Worm (Caenorhabditis elegans) whole organism, L4/young adult: ENCODE measurements around the gene T17A3.12.

Experiments
- W03F9.2 ChIP-seq: fragments of 150-350 bp; optimal IDR thresholded peaks from 2 replicates; lab custom pipeline; 2014; ENCODE audit warnings: missing biosample characterization, missing genetic modification characterization
- dao-5 ChIP-seq: sonication (generic microtip); optimal IDR thresholded peaks from 2 replicates; lab custom pipeline; 2016; ENCODE audit warnings: missing genotype, missing genetic modification characterization, moderate library complexity, missing compliant biosample characterization
- him-1 ChIP-seq: sonication (generic microtip); optimal IDR thresholded peaks from 2 replicates; lab custom pipeline; 2016; ENCODE audit warnings: missing genotype, missing genetic modification reagents, missing genetic modification characterization, missing compliant biosample characterization

The T17A3.12 gene

ce11 chrIII:175733-176132 lies 30.8 kb upstream of the T17A3.12 start, which contains the start of gene clec-148:
clec-148 (minus strand) TSS chrIII:175833.
- no peak for TF ChIP-seq W03F9.2 (tag; lab: Kevin White, UChicago)

- no peak for TF ChIP-seq dao-5 (tag; lab: Kevin White, UChicago)
- no peak for TF ChIP-seq W03F9.2 (tag; lab: Kevin White, UChicago)
- TF ChIP-seq him-1, result no peak
Measured at ce11 chrIII:173501-173900, 28.5 kb upstream of the T17A3.12 start, which contains the start of gene F40G9.19. F40G9.19 (plus strand) TSS chrIII:173801.

- no peak for TF ChIP-seq W03F9.2 (tag; lab: Kevin White, UChicago)
- TF ChIP-seq dao-5 (tag; lab: Kevin White, UChicago), result no peak
- TF ChIP-seq him-1, result no peak
Measured at ce11 chrIII:171617-172016, 26.6 kb upstream of the T17A3.12 start, which contains the start of the genes F40G9.9 and F40G9.12. F40G9.9 (minus strand) TSS chrIII:171717. F40G9.12 (plus strand) TSS chrIII:171847.

ce11 chrIII:169478-169877 lies 24.5 kb upstream of the T17A3.12 start, which contains the start of gene F40G9.18:
F40G9.18 (minus strand) TSS chrIII:169578.
- TF ChIP-seq dao-5 (tag; lab: Kevin White, UChicago), result no peak
- no peak for TF ChIP-seq him-1
- TF ChIP-seq W03F9.2 (tag; lab: Kevin White, UChicago), result no peak

- TF ChIP-seq W03F9.2 (tag; lab: Kevin White, UChicago) (no peak), dao-5 (tag; lab: Kevin White, UChicago) (no peak), him-1 (no peak)
Measured at ce11 chrIII:165390-165789, 20.4 kb upstream of the T17A3.12 start, which contains the start of gene F40G9.7. F40G9.7 (plus strand) TSS chrIII:165690.

- no peak for TF ChIP-seq W03F9.2 (tag; lab: Kevin White, UChicago)
- no peak for TF ChIP-seq him-1
- no peak for TF ChIP-seq dao-5 (tag; lab: Kevin White, UChicago)
Measured at ce11 chrIII:164775-165174, 19.8 kb upstream of the T17A3.12 start, which contains the start of gene F40G9.8. F40G9.8 (minus strand) TSS chrIII:164875.

- TF ChIP-seq W03F9.2 (tag; lab: Kevin White, UChicago) (no peak), dao-5 (tag; lab: Kevin White, UChicago) (no peak), him-1 (no peak)
Measured at ce11 chrIII:159665-160064, 14.7 kb upstream of the T17A3.12 start.

- TF ChIP-seq him-1 (no peak), dao-5 (tag; lab: Kevin White, UChicago) (no peak), W03F9.2 (tag; lab: Kevin White, UChicago) (no peak)
Measured at ce11 chrIII:159149-159548, 14.2 kb upstream of the T17A3.12 start.

- TF ChIP-seq W03F9.2 (tag; lab: Kevin White, UChicago) (no peak), him-1 (no peak), dao-5 (tag; lab: Kevin White, UChicago) (no peak)
Measured at ce11 chrIII:157980-158379, 13.0 kb upstream of the T17A3.12 start.

- TF ChIP-seq dao-5 (tag; lab: Kevin White, UChicago), result no peak
- no peak for TF ChIP-seq W03F9.2 (tag; lab: Kevin White, UChicago)
- no peak for TF ChIP-seq him-1
Measured at ce11 chrIII:156645-157044, 11.7 kb upstream of the T17A3.12 start, which contains the start of the genes zig-13 and ver-1. zig-13 (minus strand) TSS chrIII:156745. ver-1 (plus strand) TSS chrIII:156824.

ce11 chrIII:154168-154567 lies 9.2 kb upstream of the T17A3.12 start:
- no peak for TF ChIP-seq W03F9.2 (tag; lab: Kevin White, UChicago)
- no peak for TF ChIP-seq dao-5 (tag; lab: Kevin White, UChicago)
- TF ChIP-seq him-1, result no peak

ce11 chrIII:151084-151483 lies 6.1 kb upstream of the T17A3.12 start:
- no peak for TF ChIP-seq dao-5 (tag; lab: Kevin White, UChicago)
- no peak for TF ChIP-seq W03F9.2 (tag; lab: Kevin White, UChicago)
- no peak for TF ChIP-seq him-1

- TF ChIP-seq W03F9.2 (tag; lab: Kevin White, UChicago), result no peak
- TF ChIP-seq dao-5 (tag; lab: Kevin White, UChicago), result no peak
- no peak for TF ChIP-seq him-1
Measured at ce11 chrIII:149132-149531, 4.2 kb upstream of the T17A3.12 start.

ce11 chrIII:147570-148076 lies 2.6 kb upstream of the T17A3.12 start, which contains the start of gene sqst-5:
sqst-5 (minus strand) TSS chrIII:147620.
- no peak for TF ChIP-seq dao-5 (tag; lab: Kevin White, UChicago)
- no peak for TF ChIP-seq W03F9.2 (tag; lab: Kevin White, UChicago)
- TF ChIP-seq him-1, result no peak

- TF ChIP-seq him-1 (no peak), W03F9.2 (tag; lab: Kevin White, UChicago) (no peak), dao-5 (tag; lab: Kevin White, UChicago) (no peak)
Measured at ce11 chrIII:146369-146768, 1.4 kb upstream of the T17A3.12 start, which contains the start of gene fbxb-84. fbxb-84 (minus strand) TSS chrIII:146469.
